Worm (Caenorhabditis elegans) whole organism, L2 larva: ENCODE measurements around the gene gpc-1.

Source experiments
- C34F6.9 ChIP-seq: fragments of 150-350 bp; optimal IDR thresholded peaks from 2 replicates; lab custom pipeline; 2014; ENCODE audit warnings: missing biosample characterization, missing genetic modification characterization
- F13H6.1 ChIP-seq: sonication (generic microtip); optimal IDR thresholded peaks from 2 replicates; lab custom pipeline; 2016; ENCODE audit warnings: missing genetic modification characterization, missing compliant biosample characterization
- R02D3.7 ChIP-seq: fragments of 150-350 bp; optimal IDR thresholded peaks from 2 replicates; lab custom pipeline; 2014; ENCODE audit warnings: missing biosample characterization, missing genetic modification characterization
- Y55F3AM.14 ChIP-seq: fragments of 200-800 bp; sonication (Bioruptor generic); optimal IDR thresholded peaks from 2 replicates; lab custom pipeline; 2018; ENCODE audit warnings: mild to moderate bottlenecking, missing genetic modification characterization, missing compliant biosample characterization
- alr-1 ChIP-seq: fragments of 150-350 bp; optimal IDR thresholded peaks from 2 replicates; lab custom pipeline; 2014; ENCODE audit warnings: missing biosample characterization, missing genetic modification characterization
- aly-2 ChIP-seq: fragments of 150-350 bp; optimal IDR thresholded peaks from 2 replicates; lab custom pipeline; 2014; ENCODE audit warnings: missing biosample characterization, missing genetic modification characterization
- blmp-1 ChIP-seq: sonication (generic microtip); optimal IDR thresholded peaks from 2 replicates; lab custom pipeline; 2017; ENCODE audit warnings: missing genetic modification characterization, mild to moderate bottlenecking, missing compliant biosample characterization, antibody characterized with exemption, moderate library complexity; ENCODE audit not compliant: insufficient read depth
- ceh-16 ChIP-seq: fragments of 150-350 bp; optimal IDR thresholded peaks from 2 replicates; lab custom pipeline; 2014; ENCODE audit warnings: missing biosample characterization, missing genetic modification characterization
- crh-2 ChIP-seq: sonication (generic microtip); optimal IDR thresholded peaks from 2 replicates; lab custom pipeline; 2017; ENCODE audit warnings: missing biosample characterization, missing genetic modification characterization
- dmd-4 ChIP-seq: sonication (generic microtip); optimal IDR thresholded peaks from 2 replicates; lab custom pipeline; 2017; ENCODE audit warnings: missing biosample characterization, missing genetic modification characterization
- egl-27 ChIP-seq: sonication (generic microtip); optimal IDR thresholded peaks from 3 replicates; lab custom pipeline; 2017; ENCODE audit warnings: missing biosample characterization, missing genetic modification reagents, missing genetic modification characterization
- fos-1 ChIP-seq: fragments of 150-350 bp; optimal IDR thresholded peaks from 2 replicates; lab custom pipeline; 2014; ENCODE audit warnings: missing biosample characterization, missing genetic modification characterization
- gmeb-1 ChIP-seq: fragments of 150-350 bp; optimal IDR thresholded peaks from 2 replicates; lab custom pipeline; 2014; ENCODE audit warnings: missing biosample characterization, missing genetic modification characterization
- lin-11 ChIP-seq: fragments of 150-350 bp; sonication (generic microtip); optimal IDR thresholded peaks from 2 replicates; lab custom pipeline; 2014; ENCODE audit warnings: missing biosample characterization, missing genetic modification characterization, inconsistent platforms, mixed read lengths
- lin-13 ChIP-seq: fragments of 150-350 bp; optimal IDR thresholded peaks from 2 replicates; lab custom pipeline; 2014; ENCODE audit warnings: missing biosample characterization, missing genetic modification reagents, missing genetic modification characterization
- lin-39 ChIP-seq: fragments of 150-350 bp; optimal IDR thresholded peaks from 2 replicates; lab custom pipeline; 2014; ENCODE audit warnings: missing biosample characterization, missing genetic modification reagents, missing genetic modification characterization
- lsy-2 ChIP-seq, 2 experiments: fragments of 150-350 bp in 1 of 2; sonication (generic microtip) in 1 of 2; optimal IDR thresholded peaks; 2 replicates each; lab custom pipeline; 2014 to 2017; ENCODE audit warnings: missing biosample characterization in 2 of 2, missing genetic modification characterization in 2 of 2
- mab-5 ChIP-seq: fragments of 150-350 bp; optimal IDR thresholded peaks from 2 replicates; lab custom pipeline; 2014; ENCODE audit warnings: missing biosample characterization, missing genetic modification characterization
- mdl-1 ChIP-seq, 2 experiments: fragments of 150-350 bp in 1 of 2; sonication (generic microtip) in 1 of 2; optimal IDR thresholded peaks; 2 replicates each; lab custom pipeline; 2017; ENCODE audit warnings: missing biosample characterization in 2 of 2, missing genetic modification characterization in 2 of 2
- nhr-10 ChIP-seq: sonication (generic microtip); optimal IDR thresholded peaks from 2 replicates; lab custom pipeline; 2017; ENCODE audit warnings: missing biosample characterization, missing genetic modification characterization
- nhr-11 ChIP-seq: fragments of 150-350 bp; optimal IDR thresholded peaks from 2 replicates; lab custom pipeline; 2014; ENCODE audit warnings: missing biosample characterization, missing genetic modification characterization
- nhr-12 ChIP-seq: fragments of 150-350 bp; optimal IDR thresholded peaks from 2 replicates; lab custom pipeline; 2014; ENCODE audit warnings: missing biosample characterization, missing genetic modification characterization
- nhr-129 ChIP-seq: fragments of 150-350 bp; optimal IDR thresholded peaks from 2 replicates; lab custom pipeline; 2014; ENCODE audit warnings: missing biosample characterization, missing genetic modification characterization
- nhr-21 ChIP-seq: fragments of 150-350 bp; optimal IDR thresholded peaks from 2 replicates; lab custom pipeline; 2014; ENCODE audit warnings: missing biosample characterization, missing genetic modification characterization
- nhr-23 ChIP-seq: fragments of 150-350 bp; optimal IDR thresholded peaks from 2 replicates; lab custom pipeline; 2014; ENCODE audit warnings: missing biosample characterization, missing genetic modification reagents, missing genetic modification characterization
- nhr-25 ChIP-seq: fragments of 150-350 bp; sonication (generic microtip); optimal IDR thresholded peaks from 3 replicates; lab custom pipeline; 2014; ENCODE audit warnings: missing biosample characterization, missing genetic modification characterization
- nhr-6 ChIP-seq: fragments of 150-350 bp; optimal IDR thresholded peaks from 2 replicates; lab custom pipeline; 2014; ENCODE audit warnings: missing biosample characterization, missing genetic modification characterization
- nhr-77 ChIP-seq: fragments of 150-350 bp; optimal IDR thresholded peaks from 2 replicates; lab custom pipeline; 2014; ENCODE audit warnings: missing biosample characterization, missing genetic modification characterization
- peb-1 ChIP-seq: fragments of 150-350 bp; optimal IDR thresholded peaks from 2 replicates; lab custom pipeline; 2014; ENCODE audit warnings: missing biosample characterization, missing genetic modification characterization
- sem-4 ChIP-seq: fragments of 150-350 bp; optimal IDR thresholded peaks from 2 replicates; lab custom pipeline; 2014; ENCODE audit warnings: missing biosample characterization, missing genetic modification reagents, missing genetic modification characterization
- skn-1 ChIP-seq: sonication (generic microtip); optimal IDR thresholded peaks from 2 replicates; lab custom pipeline; 2017; ENCODE audit warnings: missing biosample characterization, missing genetic modification characterization
- sma-3 ChIP-seq: sonication (generic microtip); optimal IDR thresholded peaks from 2 replicates; lab custom pipeline; 2016; ENCODE audit warnings: missing genetic modification reagents, missing genetic modification characterization, missing compliant biosample characterization
- sma-9 ChIP-seq, 2 experiments: fragments of 150-350 bp in 1 of 2; sonication (generic microtip) in 1 of 2; optimal IDR thresholded peaks; 2 replicates each; lab custom pipeline; 2014 to 2016; ENCODE audit warnings: missing genetic modification characterization in 2 of 2, mild to moderate bottlenecking in 1 of 2, missing biosample characterization in 1 of 2, missing compliant biosample characterization in 1 of 2, missing genetic modification reagents in 1 of 2, moderate library complexity in 1 of 2
- snpc-4 ChIP-seq: fragments of 150-350 bp; optimal IDR thresholded peaks from 2 replicates; lab custom pipeline; 2014; ENCODE audit warnings: missing biosample characterization, missing genetic modification characterization
- unc-39 ChIP-seq: fragments of 150-350 bp; optimal IDR thresholded peaks from 2 replicates; lab custom pipeline; 2014; ENCODE audit warnings: missing biosample characterization, missing genetic modification characterization
- unc-55 ChIP-seq: fragments of 150-350 bp; sonication (generic microtip); optimal IDR thresholded peaks from 3 replicates; lab custom pipeline; 2014; ENCODE audit warnings: missing biosample characterization, missing genetic modification reagents, missing genetic modification characterization
- unc-62 ChIP-seq: fragments of 150-350 bp; optimal IDR thresholded peaks from 2 replicates; lab custom pipeline; 2014; ENCODE audit warnings: missing biosample characterization, missing genetic modification reagents, missing genetic modification characterization
- zag-1 ChIP-seq: fragments of 150-350 bp; optimal IDR thresholded peaks from 2 replicates; lab custom pipeline; 2014; ENCODE audit warnings: missing biosample characterization, missing genetic modification characterization
- ztf-11 ChIP-seq: sonication (generic microtip); optimal IDR thresholded peaks from 2 replicates; lab custom pipeline; 2017; ENCODE audit warnings: missing biosample characterization, missing genetic modification characterization
- ztf-4 ChIP-seq: fragments of 150-350 bp; optimal IDR thresholded peaks from 2 replicates; lab custom pipeline; 2014; ENCODE audit warnings: missing biosample characterization, missing genetic modification characterization

gpc-1 gene

ce11 chrX:12875649-12876048 lies 9.1 kb downstream of the gpc-1 start:
- TF ChIP-seq nhr-129 (peak; percentile 87), nhr-12 (tag; lab: Kevin White, UChicago) (no peak), sma-9 (GFP tag; optimal IDR thresholded peaks at IDR 0.05; lab: Kevin White, UChicago) (peak; percentile 68), sma-9 (tag; optimal IDR thresholded peaks at IDR 0.05; lab: Kevin White, UChicago) (no peak), lsy-2 (tag; optimal IDR thresholded peaks at IDR 0.05; lab: Kevin White, UChicago) (peak in 1 of 2 experiments; percentile 44), F13H6.1 (peak; percentile 14)

ce11 chrX:12874798-12875342 lies 9.9 kb downstream of the gpc-1 start:
- TF ChIP-seq lin-39 (tag; lab: Kevin White, UChicago) (no peak), nhr-6 (tag; lab: Kevin White, UChicago) (no peak), skn-1 (no peak), egl-27 (tag; lab: Kevin White, UChicago) (peak; percentile 5), aly-2 (tag; lab: Kevin White, UChicago) (no peak), dmd-4 (tag; lab: Kevin White, UChicago) (no peak), ztf-11 (tag; lab: Kevin White, UChicago) (no peak), mdl-1 (tag; optimal IDR thresholded peaks at IDR 0.05; lab: Kevin White, UChicago) (no peak), lin-11 (tag; lab: Kevin White, UChicago) (no peak), fos-1 (peak; percentile 18), nhr-21 (tag; lab: Kevin White, UChicago) (no peak), unc-39 (tag; lab: Kevin White, UChicago) (no peak), ztf-4 (no peak), nhr-25 (tag; lab: Kevin White, UChicago) (peak; percentile 32), gmeb-1 (tag; lab: Kevin White, UChicago) (no peak), sma-9 (GFP tag; optimal IDR thresholded peaks at IDR 0.05; lab: Kevin White, UChicago) (no peak), sma-9 (tag; optimal IDR thresholded peaks at IDR 0.05; lab: Kevin White, UChicago) (no peak), C34F6.9 (tag; lab: Kevin White, UChicago) (no peak), F13H6.1 (no peak), nhr-77 (tag; lab: Kevin White, UChicago) (no peak), Y55F3AM.14 (GFP tag; lab: Kevin White, UChicago) (no peak), mab-5 (no peak), R02D3.7 (no peak), lin-13 (GFP tag; lab: Kevin White, UChicago) (no peak), alr-1 (no peak), nhr-12 (tag; lab: Kevin White, UChicago) (no peak), sma-3 (GFP tag; lab: Kevin White, UChicago) (peak; percentile 48), blmp-1 (tag; lab: Kevin White, UChicago) (peak; percentile 98)

ce11 chrX:12873688-12874364 lies 11.0 kb downstream of the gpc-1 start:
- TF ChIP-seq aly-2 (tag; lab: Kevin White, UChicago) = no peak
- TF ChIP-seq C34F6.9 (tag; lab: Kevin White, UChicago) = no peak
- no peak for TF ChIP-seq sem-4
- TF ChIP-seq snpc-4 (tag; lab: Kevin White, UChicago) = no peak
- peak; percentile 33 for TF ChIP-seq sma-3 (GFP tag; lab: Kevin White, UChicago)
- TF ChIP-seq unc-62 (GFP tag; lab: Kevin White, UChicago) = no peak
- TF ChIP-seq ztf-4 = peak; percentile 48
- TF ChIP-seq nhr-77 (tag; lab: Kevin White, UChicago) = no peak
- no peak for TF ChIP-seq zag-1
- no peak for TF ChIP-seq Y55F3AM.14 (GFP tag; lab: Kevin White, UChicago)
- no peak for TF ChIP-seq nhr-10 (tag; lab: Kevin White, UChicago)
- peak; percentile 39 for TF ChIP-seq crh-2 (tag; lab: Kevin White, UChicago)
- TF ChIP-seq nhr-23 = no peak
- TF ChIP-seq ceh-16 (tag; lab: Kevin White, UChicago) = no peak
- TF ChIP-seq gmeb-1 (tag; lab: Kevin White, UChicago) = no peak
- peak in 1 of 2 experiments; percentile 39 for TF ChIP-seq lsy-2 (tag; optimal IDR thresholded peaks at IDR 0.05; lab: Kevin White, UChicago)
- TF ChIP-seq F13H6.1 = peak; percentile 78
- peak; percentile 15 for TF ChIP-seq nhr-6 (tag; lab: Kevin White, UChicago)
- no peak for TF ChIP-seq nhr-11 (tag; lab: Kevin White, UChicago)
- no peak for TF ChIP-seq nhr-21 (tag; lab: Kevin White, UChicago)
- peak in 1 of 2 experiments; percentile 53 for TF ChIP-seq mdl-1 (tag; optimal IDR thresholded peaks at IDR 0.05; lab: Kevin White, UChicago)
- no peak for TF ChIP-seq alr-1
- TF ChIP-seq nhr-129 = peak; percentile 79
- TF ChIP-seq sma-9 (GFP tag; optimal IDR thresholded peaks at IDR 0.05; lab: Kevin White, UChicago) = peak; percentile 81
- TF ChIP-seq sma-9 (tag; optimal IDR thresholded peaks at IDR 0.05; lab: Kevin White, UChicago) = no peak
- TF ChIP-seq peb-1 (tag; lab: Kevin White, UChicago) = no peak
- no peak for TF ChIP-seq unc-55
